Fruit fly (Drosophila melanogaster): ENCODE measurements around the gene sky.

DNA sequence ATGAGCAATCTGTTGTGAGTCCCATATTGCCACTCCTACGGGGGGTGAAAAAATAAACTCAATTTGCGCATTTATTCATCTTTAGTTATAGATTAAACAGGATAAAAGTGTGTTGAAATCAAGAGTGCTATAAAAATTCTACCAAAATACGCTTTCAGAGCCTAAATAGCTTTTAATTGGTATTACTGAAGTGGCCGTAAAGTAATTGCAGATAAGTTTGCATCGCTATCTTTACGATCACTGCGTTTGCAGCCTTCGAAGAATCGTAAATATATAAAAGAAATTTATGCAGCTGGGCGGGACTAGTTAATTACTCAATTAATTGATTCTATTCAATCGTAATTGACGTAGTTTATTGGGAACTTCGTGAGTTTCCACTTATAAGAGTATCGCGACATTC is 31.5 kb downstream of the sky start:
- TF ChIP-seq CG8478 (optimal IDR thresholded peaks at IDR 0.05) (no peak), usp (GFP tag; optimal IDR thresholded peaks at IDR 0.05) (no peak)

Data from whole organism.